Worm (Caenorhabditis elegans) whole organism, L1 larva: ENCODE data around the gene crn-7.

ENCODE experiments used
- dpl-1 ChIP-seq, 3 experiments: fragments of 150-350 bp in 2 of 3; sonication (generic microtip) in 1 of 3; optimal IDR thresholded peaks; 2 replicates each; lab custom pipeline; 2014 to 2017; ENCODE audit warnings: missing biosample characterization in 3 of 3, missing genetic modification characterization in 3 of 3, missing genetic modification reagents in 3 of 3
- lin-13 ChIP-seq: fragments of 150-350 bp; optimal IDR thresholded peaks from 2 replicates; lab custom pipeline; 2014; ENCODE audit warnings: missing biosample characterization, missing genetic modification reagents, missing genetic modification characterization
- mdl-1 ChIP-seq, 2 experiments: fragments of 150-350 bp; optimal IDR thresholded peaks; 2 replicates each; lab custom pipeline; 2014 to 2017; ENCODE audit warnings: missing biosample characterization in 2 of 2, missing genetic modification characterization in 2 of 2, inconsistent platforms in 1 of 2
- mep-1 ChIP-seq: fragments of 150-350 bp; optimal IDR thresholded peaks from 2 replicates; lab custom pipeline; 2014; ENCODE audit warnings: missing biosample characterization, missing genetic modification characterization
- nhr-237 ChIP-seq: fragments of 150-350 bp; optimal IDR thresholded peaks from 2 replicates; lab custom pipeline; 2014; ENCODE audit warnings: missing biosample characterization, missing genetic modification characterization
- nhr-28 ChIP-seq: fragments of 150-350 bp; optimal IDR thresholded peaks from 2 replicates; lab custom pipeline; 2014; ENCODE audit warnings: missing biosample characterization, missing genetic modification characterization
- ztf-4 ChIP-seq: fragments of 150-350 bp; optimal IDR thresholded peaks from 2 replicates; lab custom pipeline; 2014; ENCODE audit warnings: missing biosample characterization, missing genetic modification characterization

- TF ChIP-seq lin-13 = no peak
- TF ChIP-seq mdl-1 (tag; optimal IDR thresholded peaks at IDR 0.05; lab: Kevin White, UChicago) = no peak
- no peak for TF ChIP-seq ztf-4
- no peak for TF ChIP-seq mep-1 (tag; lab: Kevin White, UChicago)
- TF ChIP-seq nhr-237 (tag; lab: Kevin White, UChicago) = no peak
- TF ChIP-seq dpl-1 (GFP tag; optimal IDR thresholded peaks at IDR 0.05; lab: Kevin White, UChicago) = no peak
- TF ChIP-seq nhr-28 (tag; lab: Kevin White, UChicago) = no peak
These were observed 30.5 kb upstream of the crn-7 start, which contains the start of gene tsp-2 for ce11 chrIII:8237827-8238226.
